Worm (Caenorhabditis elegans): ENCODE data around the gene irld-6.
A peak's percentile ranks its signal among the peaks of the same experiment; 100 is the strongest.

Gene irld-6

DNA sequence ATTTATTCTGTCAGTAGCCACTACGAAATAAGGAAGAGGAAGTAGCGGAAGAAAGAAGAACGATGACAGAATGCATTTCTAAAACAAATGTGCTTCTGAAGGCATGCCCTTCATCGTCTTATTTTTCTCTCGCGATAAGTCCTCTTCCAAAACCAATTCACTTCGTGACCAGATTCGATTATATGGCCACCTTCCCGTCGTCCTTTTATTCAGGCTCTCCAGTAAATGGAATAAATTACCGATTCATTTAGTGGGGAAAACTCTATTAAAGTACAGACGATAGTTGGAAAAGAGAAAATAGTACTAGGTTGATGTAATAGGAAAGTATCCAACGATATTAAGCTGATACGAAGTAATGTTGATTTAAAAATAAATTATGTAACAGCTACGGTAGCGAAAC is 35.3 kb downstream of the irld-6 start:
- TF ChIP-seq lin-39 (tag; optimal IDR thresholded peaks at IDR 0.05) (no peak), skn-1 (tag; optimal IDR thresholded peaks at IDR 0.05) (no peak), R02D3.7 (tag; optimal IDR thresholded peaks at IDR 0.05) (no peak), elt-3 (tag; optimal IDR thresholded peaks at IDR 0.05) (no peak), tbx-2 (tag; optimal IDR thresholded peaks at IDR 0.05) (no peak), ztf-11 (tag; optimal IDR thresholded peaks at IDR 0.05) (no peak), elt-1 (tag; optimal IDR thresholded peaks at IDR 0.05) (no peak), lsy-12 (tag; optimal IDR thresholded peaks at IDR 0.05) (no peak), nhr-11 (tag; optimal IDR thresholded peaks at IDR 0.05) (no peak), fkh-10 (GFP tag; optimal IDR thresholded peaks at IDR 0.05) (no peak)

DNA sequence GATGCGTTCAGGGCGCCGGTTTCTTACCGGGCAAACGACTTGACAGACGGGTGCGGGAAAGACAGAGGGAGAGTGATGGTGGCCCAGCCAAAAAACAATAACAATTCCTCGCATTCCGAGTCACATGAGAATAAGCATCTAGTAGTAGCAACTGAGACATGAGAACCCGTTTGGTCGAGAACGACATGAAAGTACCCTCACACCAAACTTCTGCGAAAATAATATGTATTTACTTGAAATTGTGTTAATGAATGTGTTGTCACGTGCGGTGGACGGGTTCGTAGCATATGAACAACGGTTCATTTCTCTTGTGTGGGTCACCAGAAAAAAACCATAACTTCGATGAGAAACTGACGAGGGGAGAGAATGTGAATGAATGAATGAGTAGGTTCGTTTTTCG is 35.7 kb downstream of the irld-6 start:
- TF ChIP-seq pqm-1 (tag; optimal IDR thresholded peaks at IDR 0.05), result no peak
- TF ChIP-seq nfya-1 (tag; optimal IDR thresholded peaks at IDR 0.05; ENCODE audit: insufficient read depth), result peak; percentile 1
- TF ChIP-seq egl-5 (tag; optimal IDR thresholded peaks at IDR 0.05), result peak; percentile 73
- TF ChIP-seq snpc-4 (tag; optimal IDR thresholded peaks at IDR 0.05), result no peak
- TF ChIP-seq fkh-10 (GFP tag; optimal IDR thresholded peaks at IDR 0.05), result no peak
- TF ChIP-seq nhr-25 (tag; optimal IDR thresholded peaks at IDR 0.05), result peak; percentile 31
- no peak for TF ChIP-seq nhr-77 (tag; optimal IDR thresholded peaks at IDR 0.05)
- no peak for TF ChIP-seq nhr-237 (tag; optimal IDR thresholded peaks at IDR 0.05)
- TF ChIP-seq nhr-67 (tag; optimal IDR thresholded peaks at IDR 0.05), result no peak
- TF ChIP-seq elt-3 (tag; optimal IDR thresholded peaks at IDR 0.05), result no peak

DNA sequence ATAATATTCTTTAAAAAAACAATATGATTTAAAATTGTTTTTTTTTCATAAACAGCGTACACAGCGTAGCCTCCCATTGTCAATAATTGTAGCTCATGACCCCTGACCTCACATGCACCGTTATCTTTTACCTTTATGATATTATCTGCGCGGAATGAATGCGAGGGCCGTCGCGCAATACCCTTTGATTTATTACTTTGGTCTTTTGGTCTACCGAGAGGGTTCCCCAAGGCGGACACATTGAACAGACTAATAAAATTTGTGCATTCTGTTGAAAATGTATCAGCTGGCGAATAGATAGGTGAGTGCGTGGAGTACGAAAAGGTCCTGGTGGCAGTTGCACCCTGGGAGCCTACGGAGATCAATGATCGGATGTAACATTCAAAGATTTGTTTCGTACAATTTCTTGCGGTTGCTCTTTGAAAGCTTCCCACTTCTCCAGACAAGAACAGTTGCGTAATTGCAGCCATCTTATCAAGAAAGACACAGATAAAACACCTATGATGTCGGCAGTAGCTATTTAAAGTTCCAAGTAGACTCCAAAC is 36.2 kb downstream of the irld-6 start:
- peak; percentile 5 for TF ChIP-seq jun-1 (tag; optimal IDR thresholded peaks at IDR 0.05)
- TF ChIP-seq nhr-237 (tag; optimal IDR thresholded peaks at IDR 0.05), result no peak
- TF ChIP-seq daf-12 (tag; optimal IDR thresholded peaks at IDR 0.05), result no peak
- peak; percentile 24 for TF ChIP-seq elt-2 (tag; optimal IDR thresholded peaks at IDR 0.05)
- no peak for TF ChIP-seq nhr-23 (tag; optimal IDR thresholded peaks at IDR 0.05)
- peak; percentile 4 for TF ChIP-seq nhr-43 (tag; optimal IDR thresholded peaks at IDR 0.05; ENCODE audit: poor library complexity, severe bottlenecking)
- TF ChIP-seq lin-39 (tag; optimal IDR thresholded peaks at IDR 0.05), result peak; percentile 49
- TF ChIP-seq aly-2 (tag; optimal IDR thresholded peaks at IDR 0.05), result no peak
- TF ChIP-seq fos-1 (tag; optimal IDR thresholded peaks at IDR 0.05), result no peak
- TF ChIP-seq nhr-12 (tag; optimal IDR thresholded peaks at IDR 0.05), result no peak
- no peak for TF ChIP-seq egl-27 (tag; optimal IDR thresholded peaks at IDR 0.05)
- TF ChIP-seq ztf-11 (tag; optimal IDR thresholded peaks at IDR 0.05), result no peak
- TF ChIP-seq unc-62 (GFP tag; optimal IDR thresholded peaks at IDR 0.05), result no peak
- no peak for TF ChIP-seq snpc-4 (tag; optimal IDR thresholded peaks at IDR 0.05)
- no peak for TF ChIP-seq nfya-1 (tag; optimal IDR thresholded peaks at IDR 0.05; ENCODE audit: insufficient read depth)

ce11 chrV:10719833-10720170 is 36.8 kb downstream of the irld-6 start:
- TF ChIP-seq snpc-4 (tag; optimal IDR thresholded peaks at IDR 0.05) (peak; percentile 18), nhr-237 (tag; optimal IDR thresholded peaks at IDR 0.05) (no peak), nhr-11 (tag; optimal IDR thresholded peaks at IDR 0.05) (no peak), nhr-76 (tag; optimal IDR thresholded peaks at IDR 0.05) (no peak), ama-1 (optimal IDR thresholded peaks at IDR 0.05) (no peak), nfya-1 (tag; optimal IDR thresholded peaks at IDR 0.05; ENCODE audit: insufficient read depth) (peak; percentile 22), pqm-1 (tag; optimal IDR thresholded peaks at IDR 0.05) (peak; percentile 40), elt-1 (tag; optimal IDR thresholded peaks at IDR 0.05) (no peak), ceh-9 (tag; optimal IDR thresholded peaks at IDR 0.05) (no peak), daf-12 (tag; optimal IDR thresholded peaks at IDR 0.05) (no peak), ceh-28 (tag; optimal IDR thresholded peaks at IDR 0.05) (no peak), nhr-77 (tag; optimal IDR thresholded peaks at IDR 0.05) (no peak), fkh-2 (tag; optimal IDR thresholded peaks at IDR 0.05) (no peak), ZK546.5 (tag; optimal IDR thresholded peaks at IDR 0.05) (no peak), egl-27 (tag; optimal IDR thresholded peaks at IDR 0.05) (no peak), mml-1 (tag; optimal IDR thresholded peaks at IDR 0.05) (peak; percentile 52), ztf-4 (tag; optimal IDR thresholded peaks at IDR 0.05) (no peak), nhr-25 (tag; optimal IDR thresholded peaks at IDR 0.05) (peak; percentile 80), fos-1 (tag; optimal IDR thresholded peaks at IDR 0.05) (no peak), aly-2 (tag; optimal IDR thresholded peaks at IDR 0.05) (no peak), lin-15B (tag; optimal IDR thresholded peaks at IDR 0.05) (no peak), jun-1 (tag; optimal IDR thresholded peaks at IDR 0.05) (peak; percentile 65), sea-2 (GFP tag; optimal IDR thresholded peaks at IDR 0.05) (no peak), elt-2 (tag; optimal IDR thresholded peaks at IDR 0.05) (peak; percentile 70), lsy-12 (tag; optimal IDR thresholded peaks at IDR 0.05) (peak; percentile 22), R02D3.7 (tag; optimal IDR thresholded peaks at IDR 0.05) (no peak), ceh-16 (tag; optimal IDR thresholded peaks at IDR 0.05) (no peak), lin-39 (tag; optimal IDR thresholded peaks at IDR 0.05) (peak; percentile 48), nhr-43 (tag; optimal IDR thresholded peaks at IDR 0.05; ENCODE audit: poor library complexity, severe bottlenecking) (peak; percentile 77), nhr-12 (tag; optimal IDR thresholded peaks at IDR 0.05) (no peak), nhr-28 (tag; optimal IDR thresholded peaks at IDR 0.05) (no peak), ztf-11 (tag; optimal IDR thresholded peaks at IDR 0.05) (no peak), pha-4 (tag; optimal IDR thresholded peaks at IDR 0.05) (peak; percentile 80), unc-39 (tag; optimal IDR thresholded peaks at IDR 0.05) (no peak), eor-1 (tag; optimal IDR thresholded peaks at IDR 0.05) (no peak), nhr-67 (tag; optimal IDR thresholded peaks at IDR 0.05) (no peak), elt-3 (tag; optimal IDR thresholded peaks at IDR 0.05) (no peak), nhr-23 (tag; optimal IDR thresholded peaks at IDR 0.05) (peak; percentile 83), fkh-10 (GFP tag; optimal IDR thresholded peaks at IDR 0.05) (no peak)

All from whole organism, L3 larva.